Worm (Caenorhabditis elegans) whole organism, L1 larva: Measurements from ENCODE around the gene str-207.

ENCODE experiments used
- Y116A8C.19 ChIP-seq: sonication (generic microtip); optimal IDR thresholded peaks from 2 replicates; lab custom pipeline; 2016; ENCODE audit warnings: missing compliant biosample characterization, missing genetic modification characterization, borderline replicate concordance
- aha-1 ChIP-seq: fragments of 150-350 bp; optimal IDR thresholded peaks from 2 replicates; lab custom pipeline; 2014; ENCODE audit warnings: missing biosample characterization, missing genetic modification characterization
- aly-2 ChIP-seq: fragments of 150-350 bp; optimal IDR thresholded peaks from 2 replicates; lab custom pipeline; 2014; ENCODE audit warnings: missing biosample characterization, missing genetic modification characterization
- ceh-63 ChIP-seq: fragments of 200-800 bp; sonication (Bioruptor generic); optimal IDR thresholded peaks from 2 replicates; lab custom pipeline; 2018; ENCODE audit warnings: mild to moderate bottlenecking, missing genetic modification characterization, missing compliant biosample characterization
- ceh-82 ChIP-seq, 3 experiments: fragments of 150-350 bp in 1 of 3; sonication (generic microtip) in 2 of 3; optimal IDR thresholded peaks; 2 replicates each; lab custom pipeline; 2014 to 2017; ENCODE audit warnings: missing biosample characterization in 3 of 3, missing genetic modification characterization in 3 of 3
- ceh-88 ChIP-seq: fragments of 200-800 bp; sonication (Bioruptor generic); IDR thresholded peaks from 2 replicates; pipeline ENCODE4 v1.3.6; 2022; ENCODE audit warnings: missing genetic modification characterization, missing compliant biosample characterization
- ceh-90 ChIP-seq: sonication (generic microtip); optimal IDR thresholded peaks from 2 replicates; lab custom pipeline; 2016; ENCODE audit warnings: missing genetic modification characterization, missing compliant biosample characterization
- dsc-1 ChIP-seq: sonication (generic microtip); optimal IDR thresholded peaks from 2 replicates; lab custom pipeline; 2016; ENCODE audit warnings: mild to moderate bottlenecking, missing genetic modification characterization, missing compliant biosample characterization
- efl-1 ChIP-seq, 4 experiments: fragments of 150-350 bp; optimal IDR thresholded peaks in 3 of 4; peaks in 1 of 4; 1 replicate in 1 of 4; 2 replicates in 3 of 4; lab custom pipeline; 2014; ENCODE audit warnings: missing biosample characterization in 2 of 4, missing genetic modification characterization in 2 of 4, missing genetic modification reagents in 2 of 4
- egl-13 ChIP-seq: sonication (generic microtip); optimal IDR thresholded peaks from 2 replicates; lab custom pipeline; 2016; ENCODE audit warnings: missing genotype, missing genetic modification reagents, missing genetic modification characterization, missing compliant biosample characterization
- elt-2 ChIP-seq: sonication (generic microtip); optimal IDR thresholded peaks from 2 replicates; lab custom pipeline; 2016; ENCODE audit warnings: missing genetic modification characterization, mild to moderate bottlenecking, inconsistent platforms, missing compliant biosample characterization, missing genetic modification reagents
- ets-5 ChIP-seq: fragments of 200-800 bp; sonication (Bioruptor generic); IDR thresholded peaks from 2 replicates; pipeline ENCODE4 v1.3.6; 2022; ENCODE audit warnings: missing genetic modification characterization, missing compliant biosample characterization
- fkh-4 ChIP-seq: sonication (generic microtip); optimal IDR thresholded peaks from 2 replicates; lab custom pipeline; 2016; ENCODE audit warnings: missing compliant biosample characterization, missing genetic modification characterization, borderline replicate concordance
- hpl-2 ChIP-seq: fragments of 150-350 bp; optimal IDR thresholded peaks from 2 replicates; lab custom pipeline; 2014; ENCODE audit warnings: missing biosample characterization, missing genetic modification reagents, missing genetic modification characterization
- isw-1 ChIP-seq: fragments of 200-800 bp; sonication (Bioruptor generic); IDR thresholded peaks from 2 replicates; pipeline ENCODE4 v1.3.6; 2022; ENCODE audit warnings: missing genetic modification characterization, missing compliant biosample characterization
- lin-13 ChIP-seq: fragments of 150-350 bp; optimal IDR thresholded peaks from 2 replicates; lab custom pipeline; 2014; ENCODE audit warnings: missing biosample characterization, missing genetic modification reagents, missing genetic modification characterization
- lin-14 ChIP-seq: fragments of 200-800 bp; sonication (Bioruptor generic); optimal IDR thresholded peaks from 2 replicates; lab custom pipeline; 2018; ENCODE audit warnings: mild to moderate bottlenecking, missing genetic modification characterization, moderate library complexity, missing compliant biosample characterization
- lin-35 ChIP-seq, 2 experiments: fragments of 150-350 bp; optimal IDR thresholded peaks; 2 replicates each; lab custom pipeline; 2014; ENCODE audit warnings: missing biosample characterization in 2 of 2, missing genetic modification characterization in 2 of 2, missing genetic modification reagents in 2 of 2
- lin-39 ChIP-seq: fragments of 150-350 bp; optimal IDR thresholded peaks from 2 replicates; lab custom pipeline; 2014; ENCODE audit warnings: missing biosample characterization, missing genetic modification reagents, missing genetic modification characterization
- lsy-2 ChIP-seq, 2 experiments: fragments of 150-350 bp; optimal IDR thresholded peaks; 2 replicates each; lab custom pipeline; 2014; ENCODE audit warnings: missing biosample characterization in 2 of 2, missing genetic modification characterization in 2 of 2
- mab-9 ChIP-seq: fragments of 200-800 bp; sonication (Bioruptor generic); IDR thresholded peaks from 2 replicates; pipeline ENCODE4 v1.3.6; 2022; ENCODE audit warnings: missing genetic modification reagents, missing genetic modification characterization, missing compliant biosample characterization
- mep-1 ChIP-seq: fragments of 150-350 bp; optimal IDR thresholded peaks from 2 replicates; lab custom pipeline; 2014; ENCODE audit warnings: missing biosample characterization, missing genetic modification characterization
- nhr-12 ChIP-seq: sonication (generic microtip); optimal IDR thresholded peaks from 2 replicates; lab custom pipeline; 2017; ENCODE audit warnings: missing biosample characterization, missing genetic modification characterization
- nhr-237 ChIP-seq: fragments of 150-350 bp; optimal IDR thresholded peaks from 2 replicates; lab custom pipeline; 2014; ENCODE audit warnings: missing biosample characterization, missing genetic modification characterization
- nhr-76 ChIP-seq: sonication (generic microtip); optimal IDR thresholded peaks from 2 replicates; lab custom pipeline; 2017; ENCODE audit warnings: missing biosample characterization, missing genetic modification characterization
- nhr-77 ChIP-seq: fragments of 150-350 bp; optimal IDR thresholded peaks from 2 replicates; lab custom pipeline; 2014; ENCODE audit warnings: missing biosample characterization, missing genetic modification characterization
- nhr-84 ChIP-seq: sonication (generic microtip); optimal IDR thresholded peaks from 2 replicates; lab custom pipeline; 2017; ENCODE audit warnings: missing biosample characterization, missing genetic modification characterization
- nhr-85 ChIP-seq: sonication (generic microtip); peaks from one replicate; lab custom pipeline; 2016; ENCODE audit warnings: missing genetic modification characterization, inconsistent platforms, missing compliant biosample characterization
- pqm-1 ChIP-seq: sonication (generic microtip); optimal IDR thresholded peaks from 3 replicates; lab custom pipeline; 2017; ENCODE audit warnings: missing biosample characterization, missing genetic modification characterization
- rnt-1 ChIP-seq: sonication (generic microtip); optimal IDR thresholded peaks from 2 replicates; lab custom pipeline; 2016; ENCODE audit warnings: mild to moderate bottlenecking, missing genetic modification characterization, moderate library complexity, missing compliant biosample characterization
- skn-1 ChIP-seq: fragments of 150-350 bp; optimal IDR thresholded peaks from 2 replicates; lab custom pipeline; 2014; ENCODE audit warnings: missing biosample characterization, missing genetic modification characterization
- unc-130 ChIP-seq: fragments of 150-350 bp; optimal IDR thresholded peaks from 2 replicates; lab custom pipeline; 2017; ENCODE audit warnings: missing biosample characterization, missing genetic modification characterization, inconsistent platforms
- vab-15 ChIP-seq: sonication (generic microtip); optimal IDR thresholded peaks from 2 replicates; lab custom pipeline; 2017; ENCODE audit warnings: missing genotype, mild to moderate bottlenecking, missing genetic modification characterization, missing compliant biosample characterization
- ztf-11 ChIP-seq, 2 experiments: sonication (generic microtip); optimal IDR thresholded peaks; 2 replicates each; lab custom pipeline; 2016 to 2017; ENCODE audit warnings: missing genetic modification characterization in 2 of 2, missing biosample characterization in 1 of 2, missing compliant biosample characterization in 1 of 2

Gene str-207

DNA sequence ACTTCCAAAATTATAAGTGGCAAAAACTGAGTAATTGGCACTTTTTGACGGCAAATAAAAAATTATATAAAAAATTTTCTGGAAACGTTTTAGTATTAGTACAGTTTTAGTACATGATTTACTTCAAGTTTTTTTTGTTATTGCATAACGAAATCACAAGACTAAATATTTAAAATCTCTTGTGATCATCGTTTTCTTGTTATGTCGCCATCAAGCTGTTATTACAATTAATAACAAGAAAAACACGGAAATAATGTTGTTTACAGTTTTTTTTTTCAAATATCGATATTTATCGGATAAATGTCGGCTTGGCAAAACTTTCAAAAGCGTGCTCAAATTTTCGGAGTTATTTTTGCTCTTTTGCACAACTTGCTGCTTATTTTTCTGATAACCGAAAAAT is 2.9 kb upstream of the str-207 start, which contains the start of gene str-209:
TSS of gene str-209 (plus strand) at position 301 of the 400 bp plus-strand sequence.
- TF ChIP-seq elt-2 (tag; lab: Kevin White, UChicago) (no peak), lin-13 (GFP tag; lab: Kevin White, UChicago) (no peak), lin-39 (tag; lab: Kevin White, UChicago) (no peak), lin-35 (GFP tag; optimal IDR thresholded peaks at IDR 0.05; lab: Kevin White, UChicago) (no peak), unc-130 (tag; lab: Kevin White, UChicago) (no peak), nhr-84 (no peak), vab-15 (tag; lab: Kevin White, UChicago) (no peak), aly-2 (tag; lab: Kevin White, UChicago) (no peak), ceh-63 (GFP tag; lab: Kevin White, UChicago) (no peak), pqm-1 (tag; lab: Kevin White, UChicago) (no peak), nhr-12 (no peak), nhr-237 (tag; lab: Kevin White, UChicago) (no peak), Y116A8C.19 (tag; lab: Kevin White, UChicago) (no peak), ets-5 (GFP tag; lab: Robert Waterston, UW) (no peak), mep-1 (tag; lab: Kevin White, UChicago) (no peak), egl-13 (tag; lab: Kevin White, UChicago) (no peak)
- TF ChIP-seq, all 84 proteins: peak for 0

DNA sequence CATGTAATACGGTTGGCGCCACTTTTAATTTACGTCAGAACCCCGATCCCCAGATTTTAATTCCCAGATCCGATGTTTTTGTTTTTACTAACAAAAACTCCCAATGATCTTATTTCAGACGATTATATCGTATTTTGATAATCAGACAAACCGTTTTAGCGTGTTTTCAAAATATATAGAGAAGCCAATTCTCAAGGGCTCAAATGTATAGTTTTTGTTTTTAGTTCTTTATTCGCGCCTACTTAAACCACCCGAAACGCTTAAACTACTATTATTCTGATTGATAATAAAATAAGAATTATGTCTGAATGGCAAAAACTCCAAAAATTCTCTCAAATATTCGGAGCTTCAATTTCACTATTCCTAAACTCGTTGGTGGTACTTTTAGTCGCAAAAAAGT is 5.0 kb downstream of the str-207 start, which contains the start of gene str-208:
TSS of gene str-208 (plus strand) at position 301 of the 400 bp plus-strand sequence.
- TF ChIP-seq elt-2 (tag; lab: Kevin White, UChicago) (no peak), efl-1 (optimal IDR thresholded peaks at IDR 0.05; lab: Kevin White, UChicago) (no peak), efl-1 (GFP tag; optimal IDR thresholded peaks at IDR 0.05 in 1 of 2; lab: Kevin White, UChicago) (peak in 1 of 2 experiments; percentile 4), nhr-76 (tag; lab: Kevin White, UChicago) (no peak)

DNA sequence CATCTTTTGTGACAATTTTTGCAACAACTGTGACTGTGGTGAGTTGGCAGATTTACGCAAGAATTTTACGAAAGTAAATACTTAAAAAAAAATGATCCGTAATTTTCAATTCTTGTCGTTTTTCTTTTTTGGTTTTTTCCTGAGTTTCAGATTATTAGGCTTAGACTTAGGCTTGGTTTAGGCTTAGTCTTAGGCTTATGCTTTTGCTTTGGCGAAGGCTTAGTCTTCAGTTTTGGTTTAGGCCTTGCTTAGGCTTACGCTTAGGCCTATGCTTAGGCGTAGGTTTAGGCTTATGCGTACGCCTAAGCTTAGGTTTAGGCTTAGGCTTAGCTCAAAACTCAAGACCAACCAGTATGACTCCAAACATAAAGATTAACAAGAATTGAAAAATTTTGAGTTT is 6.1 kb downstream of the str-207 start:
- TF ChIP-seq mab-9 (GFP tag; lab: Robert Waterston, UW) (no peak), isw-1 (GFP tag; lab: Robert Waterston, UW) (no peak), unc-130 (tag; lab: Kevin White, UChicago) (no peak), hpl-2 (GFP tag; lab: Kevin White, UChicago) (no peak), lin-13 (GFP tag; lab: Kevin White, UChicago) (no peak), ceh-82 (tag; optimal IDR thresholded peaks at IDR 0.05; lab: Kevin White, UChicago) (no peak), fkh-4 (no peak)

DNA sequence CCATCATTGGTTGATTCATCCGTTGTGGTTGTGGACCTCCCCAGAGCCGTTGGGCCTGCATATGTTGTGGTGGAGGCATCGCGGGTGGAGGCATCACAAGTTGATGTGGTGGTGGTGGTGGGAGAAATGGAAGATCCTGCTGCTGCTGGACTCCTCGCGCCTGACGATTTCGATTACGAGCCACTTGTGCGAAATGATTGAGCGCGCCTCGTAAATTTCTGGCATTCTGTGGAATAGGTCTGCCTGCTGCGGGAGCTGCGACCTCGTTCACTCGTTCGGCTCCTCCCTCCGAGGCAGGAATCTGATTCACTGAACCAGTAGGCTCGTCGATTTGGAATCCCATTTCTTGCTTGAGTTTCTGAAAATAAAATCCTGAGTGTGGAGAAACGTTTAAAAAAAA is 9.2 kb downstream of the str-207 start:
- TF ChIP-seq ceh-88 (no peak), mep-1 (tag; lab: Kevin White, UChicago) (no peak), nhr-237 (tag; lab: Kevin White, UChicago) (no peak), nhr-12 (no peak), lsy-2 (tag; optimal IDR thresholded peaks at IDR 0.05; lab: Kevin White, UChicago) (no peak), aha-1 (tag; lab: Kevin White, UChicago) (no peak), ztf-11 (tag; optimal IDR thresholded peaks at IDR 0.05; lab: Kevin White, UChicago) (no peak), rnt-1 (tag; lab: Kevin White, UChicago) (no peak), nhr-77 (no peak), ceh-90 (tag; lab: Kevin White, UChicago) (no peak)

DNA sequence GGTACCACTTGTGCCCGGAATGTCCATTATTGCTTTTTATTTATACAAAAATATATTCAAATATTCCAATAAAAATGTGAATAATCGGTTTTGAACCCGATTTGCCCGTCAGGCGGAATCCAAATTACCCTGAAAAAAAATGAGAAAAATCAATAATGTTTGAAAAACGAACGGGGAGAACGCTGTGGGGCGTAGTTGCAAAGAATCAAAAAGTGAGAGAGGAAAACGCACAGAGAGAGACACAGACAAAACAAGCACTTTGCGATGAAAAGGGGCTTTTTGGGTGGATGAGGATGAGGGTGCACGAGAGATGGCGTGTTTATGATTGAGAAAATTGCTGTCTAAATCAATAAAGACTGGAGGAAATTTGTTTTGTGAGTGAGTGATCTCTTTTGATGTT is 11.4 kb downstream of the str-207 start, which contains the start of gene tam-1:
TSS of gene tam-1 (minus strand) at position 135 of the 400 bp plus-strand sequence.
- TF ChIP-seq dsc-1 (no peak), skn-1 (peak; percentile 10), nhr-85 (tag; lab: Kevin White, UChicago) (peak; percentile 8), lin-14 (GFP tag; lab: Kevin White, UChicago) (peak; percentile 61)
